Worm (Caenorhabditis elegans): ENCODE results near the gene ifp-1.

- TF ChIP-seq flt-1 (GFP tag; IDR thresholded peaks at IDR 0.05) = no peak
- TF ChIP-seq aly-1 (tag; optimal IDR thresholded peaks at IDR 0.05) = no peak
- no peak for TF ChIP-seq ama-1 (optimal IDR thresholded peaks at IDR 0.05)
- no peak for TF ChIP-seq tbx-37 (GFP tag; conservative IDR thresholded peaks at IDR 0.05)
- no peak for TF ChIP-seq ceh-36 (tag; optimal IDR thresholded peaks at IDR 0.05)
- no peak for TF ChIP-seq sea-1 (GFP tag; conservative IDR thresholded peaks at IDR 0.05)
- no peak for TF ChIP-seq scrt-1 (GFP tag; IDR thresholded peaks at IDR 0.05)
- TF ChIP-seq hmg-4 (GFP tag; optimal IDR thresholded peaks at IDR 0.05) = no peak
- TF ChIP-seq hmbx-1 (tag; optimal IDR thresholded peaks at IDR 0.05) = no peak
- TF ChIP-seq pes-1 (GFP tag; IDR thresholded peaks at IDR 0.05) = no peak
- no peak for TF ChIP-seq tbx-11 (GFP tag; IDR thresholded peaks at IDR 0.05)
- TF ChIP-seq F13C5.2 (tag; optimal IDR thresholded peaks at IDR 0.05) = peak; percentile 1
- TF ChIP-seq ceh-13 (GFP tag; optimal IDR thresholded peaks at IDR 0.05) = no peak
These were observed 11.4 kb downstream of the ifp-1 start, which contains the start of gene T14B1.1 for ce11 chrX:9668554-9668953.
